Fruit fly (Drosophila melanogaster) whole organism, wandering third instar larva: Measurements from ENCODE around the gene ppk27.

Source experiments
- foxo ChIP-seq, 2 experiments: fragments of 200-800 bp; sonication (Bioruptor generic); optimal IDR thresholded peaks; 2 replicates in 1 of 2; 3 replicates in 1 of 2; lab custom pipeline; 2016 to 2017; ENCODE audit warnings: missing biosample characterization in 2 of 2, missing genetic modification characterization in 2 of 2
- psq ChIP-seq: fragments of 200-800 bp; sonication (Bioruptor generic); optimal IDR thresholded peaks from 3 replicates; lab custom pipeline; 2017; ENCODE audit warnings: missing biosample characterization, mild to moderate bottlenecking, missing genetic modification characterization, moderate library complexity
- sv ChIP-seq: fragments of 200-800 bp; sonication (Bioruptor generic); optimal IDR thresholded peaks from 3 replicates; lab custom pipeline; 2016; ENCODE audit warnings: missing biosample characterization, missing genetic modification characterization
- tai ChIP-seq: sonication (Bioruptor generic); optimal IDR thresholded peaks from 2 replicates; lab custom pipeline; 2016; ENCODE audit warnings: missing biosample characterization, missing genetic modification characterization

DNA sequence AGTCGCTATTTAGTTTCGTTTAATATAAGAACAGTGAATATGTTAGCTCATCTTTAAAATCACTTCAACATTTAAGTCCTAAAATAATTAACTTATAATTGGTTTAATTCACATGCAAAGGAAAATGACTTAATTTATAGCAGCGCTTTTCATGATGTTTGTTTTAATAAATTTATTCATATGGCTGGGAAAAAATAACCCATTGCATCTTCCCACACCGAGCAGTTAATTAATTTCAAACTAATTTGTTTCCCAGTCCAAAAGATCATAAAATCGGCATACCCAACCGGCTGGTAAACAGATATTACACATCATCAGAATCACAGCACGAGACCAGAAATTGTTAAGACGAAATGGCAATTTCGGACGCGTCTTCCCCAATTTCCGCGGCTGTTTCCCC is 15.8 kb upstream of the ppk27 start:
- no peak for TF ChIP-seq psq
- no peak for TF ChIP-seq tai
- TF ChIP-seq sv (GFP tag; lab: Kevin White, UChicago), result no peak
- no peak for TF ChIP-seq foxo (GFP tag; optimal IDR thresholded peaks at IDR 0.05; lab: Kevin White, UChicago)
